Fruit fly (Drosophila melanogaster): ENCODE measurements around the gene CG32281.

DNA sequence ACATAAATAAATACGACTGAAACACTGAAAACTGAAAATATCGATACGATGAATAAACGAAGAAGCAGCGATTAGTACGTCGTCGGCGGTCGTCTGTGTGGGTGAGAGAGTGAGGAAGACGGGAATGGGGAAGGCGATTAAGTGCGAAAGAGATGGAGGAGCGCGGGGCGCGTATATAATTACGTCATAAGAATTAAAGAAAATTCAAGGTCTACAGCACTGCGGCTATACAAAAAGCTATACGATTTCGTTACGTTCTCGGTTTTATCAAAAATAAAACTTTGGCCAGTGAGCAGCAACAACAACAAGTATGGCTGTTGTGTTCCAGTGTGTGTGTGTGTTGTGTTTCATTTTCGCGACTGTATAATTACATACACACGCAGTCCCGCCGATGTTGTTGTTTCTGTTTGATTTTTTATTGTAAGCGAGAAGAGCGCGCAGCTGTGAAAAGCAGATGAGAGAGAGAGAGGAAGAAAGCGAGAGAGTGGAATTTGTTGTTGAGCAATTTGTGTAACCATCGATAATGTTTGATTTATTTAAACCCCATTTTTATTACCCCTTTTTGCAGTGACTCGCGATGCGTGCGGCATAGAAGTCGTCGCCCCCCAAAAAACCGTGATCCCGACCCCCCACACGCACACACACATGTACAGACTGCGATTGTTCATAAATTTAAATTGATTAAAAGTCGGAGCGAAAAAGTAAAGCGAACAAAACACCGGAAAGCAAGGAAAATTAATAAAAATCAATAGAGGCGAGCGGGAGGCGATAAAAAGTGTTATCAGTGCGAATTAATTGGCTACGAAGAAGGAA is 19.9 kb upstream of the CG32281 start:
- TF ChIP-seq CG4318 (GFP tag; optimal IDR thresholded peaks at IDR 0.05) (no peak), vri (GFP tag; optimal IDR thresholded peaks at IDR 0.05) (peak; percentile 99), Eip78C (GFP tag) (no peak)

Data from whole organism, prepupa.